Worm (Caenorhabditis elegans) whole organism, L4/young adult: ENCODE results near the gene F43C11.10.

Experiments
- W03F9.2 ChIP-seq: fragments of 150-350 bp; optimal IDR thresholded peaks from 2 replicates; lab custom pipeline; 2014; ENCODE audit warnings: missing biosample characterization, missing genetic modification characterization
- dao-5 ChIP-seq: sonication (generic microtip); optimal IDR thresholded peaks from 2 replicates; lab custom pipeline; 2016; ENCODE audit warnings: missing genotype, missing genetic modification characterization, moderate library complexity, missing compliant biosample characterization
- him-1 ChIP-seq: sonication (generic microtip); optimal IDR thresholded peaks from 2 replicates; lab custom pipeline; 2016; ENCODE audit warnings: missing genotype, missing genetic modification reagents, missing genetic modification characterization, missing compliant biosample characterization

Gene F43C11.10

DNA sequence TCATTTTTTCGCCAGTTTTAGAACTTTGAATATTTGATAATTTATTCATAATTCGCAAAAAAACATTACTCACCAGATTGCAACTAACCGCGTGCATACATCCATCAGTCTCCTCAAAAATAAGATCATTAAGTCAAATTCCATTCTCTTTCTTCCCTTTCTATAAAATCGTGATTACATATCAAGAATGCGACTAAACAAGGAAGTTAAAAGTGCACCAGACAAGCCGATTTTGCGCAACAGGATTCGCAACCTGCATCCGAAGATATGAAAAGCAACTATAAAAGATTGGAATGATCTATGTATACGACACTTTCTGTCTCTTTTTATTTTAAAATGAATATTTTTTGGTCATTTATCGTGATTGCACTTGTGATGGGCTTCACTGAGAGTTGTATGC, 16.5 kb upstream of the F43C11.10 start, which contains the start of gene hpo-25:
TSS of gene hpo-25 (plus strand) at position 301 of the 400 bp plus-strand sequence.
- TF ChIP-seq him-1 (no peak), dao-5 (tag; lab: Kevin White, UChicago) (no peak), W03F9.2 (tag; lab: Kevin White, UChicago) (no peak)

DNA sequence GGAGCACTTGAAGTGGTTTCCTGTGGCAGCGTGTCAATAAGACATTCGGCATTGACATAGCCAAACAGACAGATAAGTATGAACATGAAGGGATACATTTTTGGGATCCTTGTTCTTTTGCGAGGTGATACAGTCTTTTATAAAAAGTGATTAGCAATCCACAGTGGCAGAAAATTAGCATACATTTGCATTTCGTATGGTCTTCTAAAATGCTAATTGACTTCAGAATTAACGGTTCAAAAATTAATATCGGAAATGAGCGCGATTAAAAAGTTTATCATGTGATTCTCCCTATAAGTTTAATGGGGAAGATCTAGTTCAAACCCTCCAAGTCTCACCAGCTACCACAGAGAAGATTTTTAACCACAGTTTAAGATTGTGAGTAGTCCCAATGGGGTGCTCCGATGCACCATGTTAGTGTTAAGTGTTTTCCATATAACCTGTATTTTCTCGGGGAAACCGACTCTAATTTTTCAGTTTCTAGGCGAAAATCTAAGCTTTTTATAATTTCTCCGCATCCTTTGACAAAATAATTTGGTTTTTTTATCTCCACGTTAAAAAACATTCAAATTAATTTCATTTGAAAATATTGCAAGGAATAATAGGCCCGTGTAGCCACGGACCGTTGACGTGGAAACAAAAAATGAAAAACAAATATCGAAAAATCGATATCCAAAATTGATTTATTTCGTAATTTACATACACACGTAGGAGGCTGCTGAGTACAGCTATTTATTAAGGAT, 14.3 kb upstream of the F43C11.10 start, which contains the start of the genes F43C11.12 and F16G10.5:
TSS of gene F43C11.12 (minus strand) at position 101 of the 743 bp plus-strand sequence.
TSS of gene F16G10.5 (plus strand) at position 693 of the 743 bp plus-strand sequence.
- no peak for TF ChIP-seq dao-5 (tag; lab: Kevin White, UChicago)
- no peak for TF ChIP-seq W03F9.2 (tag; lab: Kevin White, UChicago)
- no peak for TF ChIP-seq him-1

DNA sequence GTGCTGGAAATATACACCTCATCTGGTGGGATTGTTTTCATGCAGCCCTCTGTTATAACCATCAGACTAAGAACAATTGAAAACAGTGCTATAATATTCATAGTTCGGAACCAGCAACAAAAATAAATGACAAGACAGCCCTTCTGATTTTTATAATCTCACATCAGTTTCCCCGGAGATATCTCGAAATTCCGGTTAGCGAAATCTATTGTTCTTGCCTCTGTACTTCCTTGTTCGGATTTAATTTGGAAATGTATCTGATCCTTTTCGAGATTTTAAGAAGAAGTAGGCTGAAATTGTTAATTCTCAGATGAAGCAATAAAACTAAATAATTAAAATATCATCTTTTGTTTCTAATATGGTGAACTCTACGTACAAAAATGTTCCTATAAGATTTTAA, 11.2 kb upstream of the F43C11.10 start, which contains the start of gene F43C11.11:
TSS of gene F43C11.11 (minus strand) at position 101 of the 400 bp plus-strand sequence.
- TF ChIP-seq W03F9.2 (tag; lab: Kevin White, UChicago) (no peak), him-1 (no peak), dao-5 (tag; lab: Kevin White, UChicago) (no peak)

DNA sequence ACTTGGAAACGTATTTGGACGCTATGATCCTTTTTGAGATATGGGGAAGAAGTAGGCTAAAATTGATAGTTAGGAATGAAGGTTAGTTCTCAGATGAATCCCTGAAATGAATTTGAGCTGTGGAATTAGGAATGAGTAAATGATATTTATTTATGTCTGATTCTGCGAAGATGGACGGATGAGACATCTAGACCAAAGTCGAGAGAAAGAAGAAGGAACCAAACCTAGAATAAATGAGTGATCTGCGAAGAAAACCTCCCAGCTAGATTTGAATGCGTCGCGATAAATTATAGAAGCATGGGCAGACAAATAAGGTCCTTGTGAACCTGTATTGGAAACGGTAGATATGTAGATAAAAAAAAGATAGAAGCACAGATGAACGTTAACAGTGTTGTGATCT, 7.5 kb upstream of the F43C11.10 start, which contains the start of gene F43C11.16:
TSS of gene F43C11.16 (minus strand) at position 101 of the 400 bp plus-strand sequence.
- TF ChIP-seq dao-5 (tag; lab: Kevin White, UChicago): no peak
- no peak for TF ChIP-seq W03F9.2 (tag; lab: Kevin White, UChicago)
- TF ChIP-seq him-1: no peak

DNA sequence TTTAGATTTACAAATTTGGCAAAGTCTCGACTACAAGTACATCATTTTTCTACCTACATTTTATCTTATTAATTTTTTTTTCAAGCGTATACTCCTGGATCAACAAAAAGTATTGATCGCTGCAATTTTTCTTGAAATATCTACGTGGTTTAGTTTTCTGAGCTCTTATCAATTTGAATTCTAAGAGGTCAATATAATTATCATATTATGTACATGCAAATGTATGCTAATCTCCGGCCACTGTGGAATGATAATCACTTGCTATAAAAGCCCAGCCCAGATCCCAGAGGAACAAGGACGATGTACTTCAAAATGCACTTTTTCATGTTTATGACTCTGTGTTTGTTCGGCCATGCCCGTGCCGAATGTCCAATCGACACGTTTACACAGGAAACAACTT, 4.3 kb upstream of the F43C11.10 start, which contains the start of gene F43C11.1:
TSS of gene F43C11.1 (plus strand) at position 301 of the 400 bp plus-strand sequence.
- TF ChIP-seq W03F9.2 (tag; lab: Kevin White, UChicago): no peak
- TF ChIP-seq him-1: no peak
- no peak for TF ChIP-seq dao-5 (tag; lab: Kevin White, UChicago)

DNA sequence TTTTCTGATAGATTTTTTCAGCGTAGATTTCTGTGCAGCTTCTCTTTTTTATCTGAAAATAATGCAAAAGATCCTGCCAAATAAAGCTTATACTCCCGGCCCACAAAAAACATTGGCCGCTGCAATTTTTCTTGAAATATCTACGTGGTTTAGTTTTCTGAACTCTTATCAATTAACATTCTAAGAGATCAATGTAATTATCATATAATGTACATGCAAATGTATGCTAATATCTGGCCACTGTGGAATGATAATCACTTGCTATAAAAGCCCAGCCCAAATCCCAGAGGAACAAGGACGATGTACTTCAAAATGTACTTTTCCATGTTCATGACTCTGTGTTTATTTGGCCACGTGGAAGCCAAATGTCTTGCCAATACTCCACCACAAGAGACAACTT, 2.0 kb upstream of the F43C11.10 start, which contains the start of gene F43C11.2:
TSS of gene F43C11.2 (plus strand) at position 301 of the 400 bp plus-strand sequence.
- TF ChIP-seq him-1 (no peak), W03F9.2 (tag; lab: Kevin White, UChicago) (no peak), dao-5 (tag; lab: Kevin White, UChicago) (no peak)

DNA sequence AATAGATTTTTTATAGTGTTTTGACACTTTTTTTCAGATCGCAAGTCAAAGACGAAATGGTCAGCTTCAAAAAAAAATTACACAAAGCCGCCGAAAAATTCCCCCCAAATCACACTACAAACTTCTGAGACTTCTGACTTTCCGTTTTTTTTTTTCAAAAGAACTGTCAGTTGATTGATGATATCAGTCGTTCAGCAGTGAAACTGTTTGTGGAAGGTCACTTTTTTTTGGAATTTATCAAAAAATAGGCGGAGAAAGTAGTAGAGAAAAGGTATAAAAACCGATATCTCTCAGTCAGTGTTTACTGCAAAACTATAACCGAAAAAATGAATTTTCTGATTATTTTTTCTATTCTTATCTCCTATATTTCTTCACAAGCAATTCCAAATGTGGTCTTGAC, 566 bp upstream of the F43C11.10 start, which contains the start of gene F43C11.3:
TSS of gene F43C11.3 (plus strand) at position 301 of the 400 bp plus-strand sequence.
- TF ChIP-seq him-1: no peak
- TF ChIP-seq dao-5 (tag; lab: Kevin White, UChicago): no peak
- TF ChIP-seq W03F9.2 (tag; lab: Kevin White, UChicago): no peak

DNA sequence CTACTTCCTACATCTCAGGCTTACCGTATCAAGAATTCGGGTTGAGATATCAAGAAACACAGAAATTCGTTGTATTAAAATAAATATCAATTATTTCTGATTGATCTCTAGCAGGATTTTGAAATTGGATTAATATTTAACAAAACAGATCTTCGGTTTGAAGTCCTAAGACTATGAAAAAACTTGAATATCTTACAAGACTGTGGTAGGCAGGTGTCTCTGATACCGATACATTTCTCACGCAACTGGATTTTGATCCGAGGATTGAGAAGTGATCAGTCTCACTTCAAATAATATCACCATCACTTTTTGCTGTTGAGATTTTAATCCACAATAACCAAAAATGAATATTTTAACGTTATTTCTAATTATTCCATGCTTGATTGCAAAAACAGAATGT, 5.8 kb downstream of the F43C11.10 start, which contains the start of gene F43C11.4:
TSS of gene F43C11.4 (plus strand) at position 301 of the 400 bp plus-strand sequence.
- TF ChIP-seq W03F9.2 (tag; lab: Kevin White, UChicago): no peak
- no peak for TF ChIP-seq him-1
- no peak for TF ChIP-seq dao-5 (tag; lab: Kevin White, UChicago)

DNA sequence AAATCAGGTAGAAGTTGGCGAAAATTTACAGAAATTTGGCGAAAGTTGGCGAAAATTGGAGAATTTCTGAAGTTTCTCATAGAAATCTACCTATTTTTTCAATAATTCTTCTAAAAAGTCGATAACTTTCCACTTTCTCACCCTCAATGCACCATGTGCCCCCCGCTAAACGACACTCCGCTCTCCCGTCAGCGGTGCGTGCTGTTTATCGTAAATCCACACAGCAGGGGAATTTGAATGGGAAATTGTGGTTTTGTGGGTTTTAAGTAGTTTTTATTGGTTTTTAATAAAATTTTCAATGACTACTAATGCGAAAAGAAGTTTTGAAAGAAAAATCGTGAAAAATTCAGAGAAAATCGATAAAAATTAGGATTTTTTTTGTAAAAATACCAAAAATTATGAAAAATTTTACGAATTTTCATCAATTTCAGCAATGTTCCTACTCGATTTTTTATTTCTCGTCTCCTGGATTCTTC, 10.4 kb downstream of the F43C11.10 start, which contains the start of gene F43C11.6:
TSS of gene F43C11.6 (plus strand) at position 426 of the 476 bp plus-strand sequence.
- TF ChIP-seq dao-5 (tag; lab: Kevin White, UChicago) (no peak), him-1 (no peak), W03F9.2 (tag; lab: Kevin White, UChicago) (no peak)

DNA sequence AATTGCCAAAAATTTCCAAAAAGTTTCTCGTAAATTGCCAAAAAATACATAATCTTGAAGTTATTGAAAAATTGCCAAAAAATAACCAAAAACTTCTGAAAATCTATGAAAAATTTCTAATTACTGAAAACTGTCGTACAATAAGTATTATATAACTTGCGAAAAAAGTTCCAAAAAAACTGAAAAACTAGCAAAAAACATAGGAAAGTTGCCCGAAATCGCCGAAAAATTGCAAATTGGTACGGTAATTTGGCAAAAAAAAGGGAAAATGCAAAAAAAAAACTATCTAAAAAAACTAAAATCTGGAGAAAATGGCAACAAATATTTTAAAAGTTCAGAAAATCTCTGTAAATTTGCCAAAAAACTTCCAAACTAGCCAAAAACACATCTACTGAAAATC, 10.9 kb downstream of the F43C11.10 start, which contains the start of gene enri-1:
TSS of gene enri-1 (minus strand) at position 101 of the 400 bp plus-strand sequence.
- TF ChIP-seq dao-5 (tag; lab: Kevin White, UChicago) (no peak), W03F9.2 (tag; lab: Kevin White, UChicago) (no peak), him-1 (no peak)

DNA sequence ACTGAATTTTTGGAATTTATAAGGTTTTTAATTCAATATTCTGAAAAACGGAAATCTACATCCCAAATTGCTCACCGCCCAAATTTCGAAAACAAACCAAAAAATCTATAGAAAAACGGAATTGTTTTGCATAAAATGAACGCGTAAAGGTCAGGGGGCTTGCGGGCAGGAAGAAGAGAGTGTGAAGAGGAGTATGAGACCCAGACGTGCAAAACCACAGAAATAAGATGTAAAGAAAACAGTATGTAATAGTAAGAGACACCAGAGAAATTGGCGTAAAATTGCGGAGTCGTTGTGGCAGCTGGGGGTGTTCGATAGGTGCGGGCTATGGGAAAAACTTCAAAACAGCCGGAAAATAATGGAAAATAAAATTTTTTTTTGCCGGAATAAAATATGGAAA, 11.5 kb downstream of the F43C11.10 start:
- TF ChIP-seq dao-5 (tag; lab: Kevin White, UChicago) (no peak), him-1 (no peak), W03F9.2 (tag; lab: Kevin White, UChicago) (no peak)

DNA sequence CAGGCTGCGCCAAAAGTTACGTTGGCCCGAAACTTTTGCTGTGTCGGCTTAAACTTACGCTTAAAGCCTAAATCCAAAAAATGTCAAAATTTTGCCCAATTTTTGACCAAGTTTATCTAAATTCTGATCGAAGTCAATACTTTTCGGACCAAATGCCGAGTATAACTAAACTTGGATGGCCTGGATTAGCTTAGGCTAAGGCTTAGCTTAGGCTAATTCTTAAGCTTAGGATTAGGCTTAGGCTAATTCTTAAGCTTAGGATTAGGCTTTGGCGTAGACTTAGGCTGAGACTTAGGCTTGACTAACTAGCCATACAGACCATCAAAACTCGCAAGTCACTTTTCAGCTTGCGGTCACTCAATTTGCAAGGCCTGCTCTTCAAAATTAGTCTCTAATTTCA, 16.3 kb downstream of the F43C11.10 start:
- TF ChIP-seq dao-5 (tag; lab: Kevin White, UChicago) (no peak), W03F9.2 (tag; lab: Kevin White, UChicago) (no peak), him-1 (no peak)

DNA sequence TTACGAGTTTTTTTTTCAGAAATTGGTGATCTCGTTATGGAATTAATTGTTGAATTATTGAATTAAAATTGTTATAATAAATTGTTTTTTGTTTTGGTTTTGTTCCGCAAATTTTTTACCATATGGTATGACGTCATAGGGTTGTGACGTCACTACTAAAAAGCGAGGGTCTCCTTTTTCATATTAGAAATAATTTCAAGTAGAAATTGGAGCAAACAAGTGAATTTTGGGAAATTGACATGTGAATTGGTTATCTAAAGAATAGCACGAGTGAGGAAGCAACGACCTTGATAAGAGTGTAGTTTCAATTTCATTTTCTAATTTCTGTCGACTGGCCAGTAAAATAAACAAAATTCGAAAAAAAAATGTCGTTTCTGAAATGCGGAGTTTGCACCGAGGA, 16.9 kb downstream of the F43C11.10 start, which contains the start of gene F43C11.7:
TSS of gene F43C11.7 (plus strand) at position 326 of the 400 bp plus-strand sequence.
- TF ChIP-seq dao-5 (tag; lab: Kevin White, UChicago) (no peak), W03F9.2 (tag; lab: Kevin White, UChicago) (no peak), him-1 (no peak)
